Worm (Caenorhabditis elegans) whole organism, midembryonic: ENCODE results near the gene H01G02.4.

Experiments used
- T22C8.4 ChIP-seq: fragments of 200-800 bp; sonication (Bioruptor generic); IDR thresholded peaks from 2 replicates; pipeline ENCODE4 v1.3.6; 2022; ENCODE audit warnings: missing genetic modification characterization, missing compliant biosample characterization
- flt-1 ChIP-seq: fragments of 200-800 bp; sonication (Bioruptor generic); IDR thresholded peaks from 2 replicates; pipeline ENCODE4 v1.3.6; 2022; ENCODE audit warnings: missing genetic modification characterization, missing compliant biosample characterization
- med-1 ChIP-seq: sonication (generic microtip); optimal IDR thresholded peaks from 2 replicates; lab custom pipeline; 2017; ENCODE audit warnings: missing genetic modification characterization, mild to moderate bottlenecking, missing compliant biosample characterization, antibody characterized with exemption, missing genetic modification reagents; ENCODE audit not compliant: insufficient read depth
- ref-1 ChIP-seq: fragments of 200-800 bp; sonication (Bioruptor generic); conservative IDR thresholded peaks from 2 replicates; pipeline ENCODE4 v1.3.6; 2022; ENCODE audit warnings: missing genetic modification reagents, missing genetic modification characterization, missing compliant biosample characterization
- ztf-29 ChIP-seq: fragments of 200-800 bp; sonication (Bioruptor generic); IDR thresholded peaks from 2 replicates; pipeline ENCODE4 v1.3.6; 2022; ENCODE audit warnings: missing genetic modification reagents, missing genetic modification characterization, missing compliant biosample characterization

DNA sequence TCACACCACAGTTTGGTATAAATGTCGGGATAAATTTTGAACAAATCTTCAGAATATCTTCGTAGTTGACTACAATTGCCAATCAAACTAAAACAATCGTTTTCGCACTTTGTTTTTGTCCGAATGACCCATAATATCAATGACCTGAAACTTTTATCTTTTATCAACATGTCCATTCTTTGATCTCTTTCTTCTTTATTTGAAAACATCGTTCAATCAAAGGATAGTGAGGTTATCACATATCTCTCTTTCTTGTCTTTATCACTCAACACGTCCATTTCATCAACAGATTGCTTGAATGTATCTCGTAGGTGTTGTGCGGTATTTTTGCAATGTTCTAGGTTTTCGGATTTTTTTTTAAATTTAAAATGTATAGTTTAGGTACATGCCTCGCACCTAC lies 6.1 kb upstream of the H01G02.4 start:
- TF ChIP-seq T22C8.4 (GFP tag; lab: Robert Waterston, UW) (no peak), med-1 (GFP tag; lab: Kevin White, UChicago) (no peak), flt-1 (GFP tag; lab: Robert Waterston, UW) (no peak), ref-1 (no peak), ztf-29 (GFP tag; lab: Robert Waterston, UW) (no peak)
